Worm (Caenorhabditis elegans) whole organism, L3 larva: ENCODE data around the gene cri-3.

Experiments
- R02D3.7 ChIP-seq: fragments of 150-350 bp; optimal IDR thresholded peaks from 2 replicates; lab custom pipeline; 2014; ENCODE audit warnings: missing biosample characterization, missing genetic modification characterization
- ZK546.5 ChIP-seq: sonication (generic microtip); optimal IDR thresholded peaks from 2 replicates; lab custom pipeline; 2017; ENCODE audit warnings: missing biosample characterization, missing genetic modification characterization
- aly-2 ChIP-seq: fragments of 150-350 bp; optimal IDR thresholded peaks from 2 replicates; lab custom pipeline; 2014; ENCODE audit warnings: missing biosample characterization, missing genetic modification characterization
- ama-1 ChIP-seq: fragments of 150-350 bp; optimal IDR thresholded peaks from 2 replicates; lab custom pipeline; 2018
- ceh-16 ChIP-seq: sonication (generic microtip); optimal IDR thresholded peaks from 2 replicates; lab custom pipeline; 2017; ENCODE audit warnings: missing biosample characterization, missing genetic modification characterization
- ceh-28 ChIP-seq: fragments of 150-350 bp; optimal IDR thresholded peaks from 2 replicates; lab custom pipeline; 2014; ENCODE audit warnings: missing biosample characterization, missing genetic modification reagents, missing genetic modification characterization
- ceh-82 ChIP-seq: fragments of 150-350 bp; optimal IDR thresholded peaks from 2 replicates; lab custom pipeline; 2014; ENCODE audit warnings: missing biosample characterization, missing genetic modification characterization
- ceh-9 ChIP-seq: sonication (generic microtip); optimal IDR thresholded peaks from 2 replicates; lab custom pipeline; 2018; ENCODE audit warnings: missing biosample characterization, missing genetic modification characterization
- egl-5 ChIP-seq: fragments of 150-350 bp; optimal IDR thresholded peaks from 2 replicates; lab custom pipeline; 2017; ENCODE audit warnings: missing biosample characterization, missing genetic modification reagents, missing genetic modification characterization, inconsistent platforms
- elt-2 ChIP-seq: sonication (generic microtip); optimal IDR thresholded peaks from 2 replicates; lab custom pipeline; 2016; ENCODE audit warnings: missing genetic modification reagents, mild to moderate bottlenecking, missing genetic modification characterization, missing compliant biosample characterization
- elt-3 ChIP-seq, 3 experiments: fragments of 150-350 bp in 1 of 3; sonication (generic microtip) in 2 of 3; optimal IDR thresholded peaks; 2 replicates in 2 of 3; 4 replicates in 1 of 3; lab custom pipeline; 2014 to 2017; ENCODE audit warnings: missing biosample characterization in 3 of 3, missing genetic modification characterization in 3 of 3
- eor-1 ChIP-seq, 2 experiments: fragments of 150-350 bp; optimal IDR thresholded peaks; 2 replicates each; lab custom pipeline; 2014 to 2018; ENCODE audit warnings: missing biosample characterization in 2 of 2, missing genetic modification characterization in 2 of 2
- fkh-10 ChIP-seq: sonication (generic microtip); optimal IDR thresholded peaks from 2 replicates; lab custom pipeline; 2017; ENCODE audit warnings: missing biosample characterization, missing genetic modification reagents, missing genetic modification characterization
- fkh-2 ChIP-seq: fragments of 150-350 bp; optimal IDR thresholded peaks from 2 replicates; lab custom pipeline; 2014; ENCODE audit warnings: missing biosample characterization, missing genetic modification reagents, missing genetic modification characterization
- hmg-11 ChIP-seq: sonication (generic microtip); optimal IDR thresholded peaks from 2 replicates; lab custom pipeline; 2016; ENCODE audit warnings: missing genetic modification characterization, missing compliant biosample characterization
- jun-1 ChIP-seq: fragments of 150-350 bp; optimal IDR thresholded peaks from 2 replicates; lab custom pipeline; 2014; ENCODE audit warnings: missing biosample characterization, missing genetic modification reagents, missing genetic modification characterization
- lin-15B ChIP-seq: fragments of 150-350 bp; optimal IDR thresholded peaks from 2 replicates; lab custom pipeline; 2014; ENCODE audit warnings: missing biosample characterization, missing genetic modification characterization
- lin-39 ChIP-seq: fragments of 150-350 bp; optimal IDR thresholded peaks from 2 replicates; lab custom pipeline; 2018; ENCODE audit warnings: missing biosample characterization, missing genetic modification reagents, missing genetic modification characterization
- lsy-12 ChIP-seq: sonication (generic microtip); optimal IDR thresholded peaks from 2 replicates; lab custom pipeline; 2016; ENCODE audit warnings: mild to moderate bottlenecking, missing genetic modification characterization, missing compliant biosample characterization
- nfya-1 ChIP-seq: sonication (generic microtip); optimal IDR thresholded peaks from 2 replicates; lab custom pipeline; 2017; ENCODE audit warnings: missing genetic modification characterization, mild to moderate bottlenecking, missing compliant biosample characterization, antibody characterized with exemption, moderate library complexity; ENCODE audit not compliant: insufficient read depth
- nhr-23 ChIP-seq: fragments of 150-350 bp; optimal IDR thresholded peaks from 2 replicates; lab custom pipeline; 2014; ENCODE audit warnings: missing biosample characterization, missing genetic modification reagents, missing genetic modification characterization
- nhr-237 ChIP-seq: fragments of 150-350 bp; optimal IDR thresholded peaks from 2 replicates; lab custom pipeline; 2014; ENCODE audit warnings: missing biosample characterization, missing genetic modification characterization
- nhr-25 ChIP-seq: sonication (generic microtip); optimal IDR thresholded peaks from 2 replicates; lab custom pipeline; 2017; ENCODE audit warnings: missing biosample characterization, missing genetic modification characterization
- nhr-43 ChIP-seq: sonication (generic microtip); optimal IDR thresholded peaks from 2 replicates; lab custom pipeline; 2016; ENCODE audit warnings: mild to moderate bottlenecking, missing genetic modification characterization, missing compliant biosample characterization; ENCODE audit not compliant: poor library complexity, severe bottlenecking
- nhr-67 ChIP-seq: fragments of 150-350 bp; optimal IDR thresholded peaks from 2 replicates; lab custom pipeline; 2014; ENCODE audit warnings: missing biosample characterization, missing genetic modification characterization
- nhr-76 ChIP-seq: fragments of 150-350 bp; sonication (generic microtip); optimal IDR thresholded peaks from 5 replicates; lab custom pipeline; 2014; ENCODE audit warnings: missing biosample characterization, missing genetic modification characterization
- nhr-77 ChIP-seq: fragments of 150-350 bp; optimal IDR thresholded peaks from 2 replicates; lab custom pipeline; 2014; ENCODE audit warnings: missing biosample characterization, missing genetic modification characterization
- pha-4 ChIP-seq: fragments of 150-350 bp; optimal IDR thresholded peaks from 2 replicates; lab custom pipeline; 2014; ENCODE audit warnings: missing biosample characterization, missing genetic modification reagents, missing genetic modification characterization
- pqm-1 ChIP-seq: fragments of 150-350 bp; optimal IDR thresholded peaks from 2 replicates; lab custom pipeline; 2017; ENCODE audit warnings: missing biosample characterization, missing genetic modification characterization, inconsistent platforms
- snpc-4 ChIP-seq: fragments of 150-350 bp; optimal IDR thresholded peaks from 2 replicates; lab custom pipeline; 2014; ENCODE audit warnings: missing biosample characterization, missing genetic modification characterization
- unc-39 ChIP-seq: sonication (generic microtip); optimal IDR thresholded peaks from 4 replicates; lab custom pipeline; 2017; ENCODE audit warnings: missing biosample characterization, missing genetic modification characterization
- zag-1 ChIP-seq: fragments of 150-350 bp; optimal IDR thresholded peaks from 2 replicates; lab custom pipeline; 2014; ENCODE audit warnings: missing biosample characterization, missing genetic modification characterization
- ztf-4 ChIP-seq: fragments of 150-350 bp; optimal IDR thresholded peaks from 2 replicates; lab custom pipeline; 2014; ENCODE audit warnings: missing biosample characterization, missing genetic modification characterization

Gene cri-3

ce11 chrIII:3390144-3390543, 6.0 kb upstream of the cri-3 start:
- TF ChIP-seq nhr-237 (tag; lab: Kevin White, UChicago), result no peak
- no peak for TF ChIP-seq nhr-76 (tag; lab: Kevin White, UChicago)
- TF ChIP-seq aly-2 (tag; lab: Kevin White, UChicago), result no peak
- no peak for TF ChIP-seq snpc-4 (tag; lab: Kevin White, UChicago)
- no peak for TF ChIP-seq elt-2 (tag; lab: Kevin White, UChicago)
- no peak for TF ChIP-seq nfya-1 (tag; lab: Kevin White, UChicago)
- no peak for TF ChIP-seq nhr-23
- no peak for TF ChIP-seq nhr-67 (tag; lab: Kevin White, UChicago)
- no peak for TF ChIP-seq egl-5 (tag; lab: Kevin White, UChicago)
- TF ChIP-seq ceh-82 (tag; lab: Kevin White, UChicago), result no peak
- no peak for TF ChIP-seq ZK546.5 (tag; lab: Kevin White, UChicago)
- no peak for TF ChIP-seq nhr-77
- no peak for TF ChIP-seq pha-4 (tag; lab: Kevin White, UChicago)
- TF ChIP-seq zag-1 (tag; lab: Kevin White, UChicago), result no peak

ce11 chrIII:3393687-3394086, 2.5 kb upstream of the cri-3 start, which contains the start of gene mlc-4:
TSS of gene mlc-4 (minus strand) at chrIII:3393787.
- TF ChIP-seq eor-1 (tag; optimal IDR thresholded peaks at IDR 0.05; lab: Kevin White, UChicago) (no peak), fkh-10 (GFP tag; lab: Kevin White, UChicago) (no peak), lin-15B (tag; lab: Kevin White, UChicago) (no peak), ceh-16 (tag; lab: Kevin White, UChicago) (no peak)
- TF ChIP-seq, all 47 proteins: peak for 0

ce11 chrIII:3395112-3395511, 1.0 kb upstream of the cri-3 start:
- TF ChIP-seq jun-1, result no peak
- TF ChIP-seq fkh-2 (tag; lab: Kevin White, UChicago), result no peak
- peak; percentile 6 for TF ChIP-seq ama-1 (lab: Kevin White, UChicago)
- TF ChIP-seq nhr-237 (tag; lab: Kevin White, UChicago), result no peak
- peak; percentile 63 for TF ChIP-seq ceh-28
- no peak for TF ChIP-seq elt-3 (tag; optimal IDR thresholded peaks at IDR 0.05; lab: Kevin White, UChicago)
- peak; percentile 31 for TF ChIP-seq nhr-23

DNA sequence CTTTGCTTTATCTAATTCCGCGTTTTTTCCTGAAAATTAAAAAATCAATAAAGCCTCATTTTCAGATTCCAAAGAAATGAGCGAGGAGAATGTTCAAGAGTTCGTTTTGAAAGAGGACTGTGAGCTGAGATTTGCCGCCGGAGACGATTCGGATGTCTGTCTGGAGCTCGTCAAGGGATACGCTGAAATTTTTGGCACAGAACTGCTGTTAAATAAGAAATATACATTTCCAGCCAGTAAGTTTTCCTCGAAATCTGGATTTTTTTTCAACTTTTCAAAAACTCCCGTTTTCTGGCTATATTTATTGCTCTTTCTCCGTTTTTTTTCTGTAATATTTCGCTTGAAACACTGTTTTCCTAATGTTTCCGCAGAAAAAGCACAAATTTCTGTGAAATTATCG, 1.5 kb downstream of the cri-3 start, which contains the start of gene clpf-1:
Gene clpf-1, plus strand, starts transcription at position 66 of the 400 bp plus-strand sequence.
- no peak for TF ChIP-seq nhr-23
- peak; percentile 21 for TF ChIP-seq ama-1 (lab: Kevin White, UChicago)

DNA sequence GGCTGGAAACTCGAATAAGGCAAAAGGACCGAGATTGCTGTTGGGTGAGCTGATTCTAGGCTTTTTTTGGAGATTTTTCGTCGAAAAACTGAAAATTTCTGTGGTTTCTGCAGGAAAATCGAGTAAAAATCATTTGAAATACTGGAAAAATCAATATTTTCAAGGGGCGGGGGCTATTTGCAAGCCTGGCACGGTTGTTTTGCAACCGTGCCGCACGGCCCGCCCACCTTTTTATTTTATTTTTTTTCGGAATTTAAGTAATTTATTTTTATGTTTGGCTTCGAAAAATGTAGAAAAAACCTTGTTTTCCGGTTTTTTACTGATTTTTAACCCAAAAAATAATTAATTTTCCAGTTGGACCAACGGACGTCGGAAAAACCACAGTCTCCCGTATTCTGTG, 2.3 kb downstream of the cri-3 start:
- TF ChIP-seq ztf-4 (tag; lab: Kevin White, UChicago) (no peak), jun-1 (no peak), elt-2 (tag; lab: Kevin White, UChicago) (no peak), ceh-9 (tag; lab: Kevin White, UChicago) (no peak), nhr-25 (tag; lab: Kevin White, UChicago) (no peak), ceh-82 (tag; lab: Kevin White, UChicago) (no peak), lsy-12 (tag; lab: Kevin White, UChicago) (no peak), ceh-16 (tag; lab: Kevin White, UChicago) (no peak), elt-3 (tag; optimal IDR thresholded peaks at IDR 0.05; lab: Kevin White, UChicago) (no peak), nhr-77 (no peak)

DNA sequence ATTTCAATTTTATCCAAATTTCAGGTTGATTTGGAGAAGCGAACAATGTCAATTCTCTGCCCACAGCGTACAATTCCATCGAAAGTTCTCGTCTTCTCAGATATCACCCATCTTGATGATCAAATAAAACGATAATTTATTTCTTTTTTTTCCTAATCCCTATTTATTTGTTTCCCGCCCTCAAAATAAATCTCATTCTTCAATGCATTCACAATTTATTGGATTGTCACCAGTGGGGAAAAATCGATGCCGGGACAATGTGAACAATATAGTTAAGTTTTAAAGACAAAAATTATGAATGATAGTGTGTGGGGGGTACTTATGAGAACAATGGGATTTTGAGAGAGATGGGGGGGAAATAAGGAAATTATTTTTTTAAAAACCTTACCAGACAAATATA, 4.3 kb downstream of the cri-3 start:
- no peak for TF ChIP-seq nhr-67 (tag; lab: Kevin White, UChicago)

DNA sequence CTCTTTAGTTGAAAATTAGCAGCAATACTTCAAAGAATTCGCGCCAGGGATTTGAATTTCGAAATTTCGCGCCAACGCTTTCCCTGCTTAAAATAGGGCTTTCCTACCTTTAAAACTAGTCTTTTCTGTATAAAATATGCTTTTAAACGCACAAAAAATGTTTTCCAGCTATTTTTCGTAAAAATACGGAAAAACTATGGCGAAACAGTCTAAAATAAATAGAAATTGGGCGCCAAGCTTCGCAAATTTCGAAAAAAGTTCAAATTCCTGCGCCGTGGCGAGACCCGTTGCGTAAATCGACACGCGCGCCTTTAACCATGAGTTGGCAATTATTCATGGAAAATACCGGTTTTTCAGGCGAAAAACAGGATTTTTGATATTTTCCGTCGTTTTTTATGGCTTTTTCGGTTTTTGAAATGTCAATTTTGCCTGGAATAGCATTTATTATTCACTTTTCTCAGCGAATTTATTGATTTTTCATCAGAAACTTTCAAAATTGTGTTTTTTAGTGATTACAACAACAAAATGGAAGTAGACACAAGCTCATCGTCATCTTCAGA, 8.3 kb downstream of the cri-3 start, which contains the start of the genes npp-9 and F59A2.5:
Gene npp-9, minus strand, starts transcription at position 126 of the 560 bp plus-strand sequence.
Gene F59A2.5, plus strand, starts transcription at position 510 of the 560 bp plus-strand sequence.
- TF ChIP-seq nhr-76 (tag; lab: Kevin White, UChicago) (no peak), ceh-28 (no peak), nhr-43 (no peak), R02D3.7 (tag; lab: Kevin White, UChicago) (peak; percentile 95), nhr-23 (peak; percentile 48), unc-39 (no peak), hmg-11 (tag; lab: Kevin White, UChicago) (peak; percentile 33), pqm-1 (tag; lab: Kevin White, UChicago) (peak; percentile 2), pha-4 (tag; lab: Kevin White, UChicago) (peak; percentile 77), lin-15B (tag; lab: Kevin White, UChicago) (peak; percentile 73), ceh-16 (tag; lab: Kevin White, UChicago) (no peak), nhr-25 (tag; lab: Kevin White, UChicago) (peak; percentile 40), eor-1 (tag; optimal IDR thresholded peaks at IDR 0.05; lab: Kevin White, UChicago) (no peak), lin-39 (peak; percentile 53), egl-5 (tag; lab: Kevin White, UChicago) (no peak), elt-3 (tag; optimal IDR thresholded peaks at IDR 0.05; lab: Kevin White, UChicago) (peak in 1 of 3 experiments; percentile 7), nfya-1 (tag; lab: Kevin White, UChicago) (peak; percentile 80)
- TF ChIP-seq, all 47 proteins: peak for 10
